Fruit fly (Drosophila melanogaster) whole organism, embryonic: ENCODE data around the gene SPH93.

Experiments used
- CG10979 ChIP-seq: fragments of 200-800 bp; sonication (Bioruptor generic); optimal IDR thresholded peaks from 2 replicates; lab custom pipeline; 2018; ENCODE audit warnings: missing biosample characterization, mild to moderate bottlenecking, missing genetic modification characterization, moderate library complexity
- CG12155 ChIP-seq: fragments of 200-800 bp; sonication (Bioruptor generic); optimal IDR thresholded peaks from 3 replicates; lab custom pipeline; 2016; ENCODE audit warnings: missing biosample characterization, missing genetic modification characterization
- CrebB ChIP-seq: fragments of 200-800 bp; sonication (Bioruptor generic); optimal IDR thresholded peaks from 3 replicates; lab custom pipeline; 2018; ENCODE audit warnings: missing biosample characterization, mild to moderate bottlenecking, missing genetic modification characterization
- Hmx ChIP-seq: fragments of 200-800 bp; sonication (Bioruptor generic); optimal IDR thresholded peaks from 2 replicates; lab custom pipeline; 2016; ENCODE audit warnings: missing biosample characterization, missing genetic modification characterization
- NC2α ChIP-seq: fragments of 200-800 bp; sonication (Bioruptor generic); optimal IDR thresholded peaks from 2 replicates; lab custom pipeline; 2016; ENCODE audit warnings: missing biosample characterization, missing genetic modification characterization
- NC2β ChIP-seq: fragments of 200-800 bp; sonication (Bioruptor generic); optimal IDR thresholded peaks from 2 replicates; lab custom pipeline; 2016; ENCODE audit warnings: missing biosample characterization, missing genetic modification characterization
- Nf-YB ChIP-seq: fragments of 200-800 bp; sonication (Bioruptor generic); optimal IDR thresholded peaks from 3 replicates; lab custom pipeline; 2019; ENCODE audit warnings: missing biosample characterization, mild to moderate bottlenecking, missing genetic modification characterization, moderate library complexity
- Sox102F ChIP-seq: fragments of 200-800 bp; sonication (Bioruptor generic); optimal IDR thresholded peaks from 2 replicates; lab custom pipeline; 2018; ENCODE audit warnings: missing biosample characterization, mild to moderate bottlenecking, missing genetic modification characterization, moderate library complexity
- fru ChIP-seq: fragments of >200 bp; optimal IDR thresholded peaks from 2 replicates; lab custom pipeline; 2017
- odd ChIP-seq: fragments of 200-800 bp; sonication (Bioruptor generic); optimal IDR thresholded peaks from 2 replicates; lab custom pipeline; 2017; ENCODE audit warnings: missing biosample characterization, mild to moderate bottlenecking, missing genetic modification characterization
- tin ChIP-seq: fragments of 200-800 bp; sonication (Bioruptor generic); optimal IDR thresholded peaks from 3 replicates; lab custom pipeline; 2016; ENCODE audit warnings: missing biosample characterization, missing genetic modification characterization

- TF ChIP-seq CG10979: no peak
- TF ChIP-seq NC2α (GFP tag; lab: Kevin White, UChicago): no peak
- TF ChIP-seq Sox102F: no peak
- no peak for TF ChIP-seq tin (GFP tag; lab: Kevin White, UChicago)
- TF ChIP-seq Nf-YB (GFP tag; lab: Kevin White, UChicago): no peak
- no peak for TF ChIP-seq odd (GFP tag; lab: Kevin White, UChicago)
- TF ChIP-seq CrebB: no peak
- no peak for TF ChIP-seq NC2β (GFP tag; lab: Kevin White, UChicago)
- TF ChIP-seq fru: no peak
- TF ChIP-seq CG12155: no peak
- no peak for TF ChIP-seq Hmx
Measured at dm6 chr2L:17498721-17499120, 43.0 kb upstream of the SPH93 start, which contains the start of gene CG15142.
